Fruit fly (Drosophila melanogaster) whole organism, embryonic: ENCODE data around the gene Naam.

Experiments used
- CG10565 ChIP-seq: fragments of 200-800 bp; sonication (Bioruptor generic); optimal IDR thresholded peaks from 3 replicates; lab custom pipeline; 2016; ENCODE audit warnings: missing biosample characterization, mild to moderate bottlenecking, missing genetic modification characterization
- CG12071 ChIP-seq: fragments of 200-800 bp; sonication (Bioruptor generic); optimal IDR thresholded peaks from 3 replicates; lab custom pipeline; 2018; ENCODE audit warnings: missing biosample characterization, mild to moderate bottlenecking, missing genetic modification characterization
- CG12299 ChIP-seq: fragments of 200-800 bp; sonication (Bioruptor generic); optimal IDR thresholded peaks from 2 replicates; lab custom pipeline; 2018; ENCODE audit warnings: missing biosample characterization, mild to moderate bottlenecking, missing genetic modification characterization
- CG12659 ChIP-seq: fragments of 200-800 bp; sonication (Bioruptor generic); optimal IDR thresholded peaks from 3 replicates; lab custom pipeline; 2017; ENCODE audit warnings: mild to moderate bottlenecking, missing biosample characterization, missing genetic modification reagents, missing genetic modification characterization
- CG12942 ChIP-seq: fragments of 200-800 bp; sonication (Bioruptor generic); optimal IDR thresholded peaks from 3 replicates; lab custom pipeline; 2016; ENCODE audit warnings: missing biosample characterization, missing genetic modification characterization
- CG13296 ChIP-seq: fragments of 200-800 bp; sonication (Bioruptor generic); optimal IDR thresholded peaks from 3 replicates; lab custom pipeline; 2018; ENCODE audit warnings: missing biosample characterization, mild to moderate bottlenecking, missing genetic modification characterization
- CG15269 ChIP-seq: fragments of 200-800 bp; sonication (Bioruptor generic); optimal IDR thresholded peaks from 2 replicates; lab custom pipeline; 2018; ENCODE audit warnings: missing biosample characterization, mild to moderate bottlenecking, missing genetic modification characterization, moderate library complexity
- CG1603 ChIP-seq: fragments of 200-800 bp; sonication (Bioruptor generic); optimal IDR thresholded peaks from 2 replicates; lab custom pipeline; 2019; ENCODE audit warnings: missing biosample characterization, mild to moderate bottlenecking, missing genetic modification characterization, moderate library complexity
- CG17612 ChIP-seq: fragments of 200-800 bp; sonication (Bioruptor generic); IDR thresholded peaks from 2 replicates; pipeline ENCODE4 v1.3.6; 2022; ENCODE audit warnings: missing biosample characterization, missing genetic modification characterization
- CG2712 ChIP-seq: fragments of 200-800 bp; optimal IDR thresholded peaks from 3 replicates; lab custom pipeline; 2019; ENCODE audit warnings: missing biosample characterization, mild to moderate bottlenecking, missing genetic modification characterization, moderate library complexity
- CG42726 ChIP-seq: fragments of 200-800 bp; sonication (Bioruptor generic); IDR thresholded peaks from 2 replicates; pipeline ENCODE4 v1.3.6; 2022; ENCODE audit warnings: missing biosample characterization, missing genetic modification characterization; ENCODE audit not compliant: partially characterized antibody
- CG4404 ChIP-seq: fragments of 200-800 bp; sonication (Bioruptor generic); IDR thresholded peaks from 2 replicates; pipeline ENCODE4 v1.3.6; 2022; ENCODE audit warnings: missing biosample characterization, missing genetic modification characterization
- CG5953 ChIP-seq: fragments of 200-800 bp; sonication (Bioruptor generic); IDR thresholded peaks from 2 replicates; pipeline ENCODE4 v1.3.6; 2022; ENCODE audit warnings: missing biosample characterization, missing genetic modification characterization
- CG6175 ChIP-seq: fragments of 200-800 bp; sonication (Bioruptor generic); IDR thresholded peaks from 3 replicates; pipeline ENCODE4 v1.3.6; 2022; ENCODE audit warnings: missing biosample characterization, missing genetic modification characterization
- CG6689 ChIP-seq: fragments of 200-800 bp; sonication (Bioruptor generic); IDR thresholded peaks from 2 replicates; pipeline ENCODE4 v1.3.6; 2022; ENCODE audit warnings: missing biosample characterization, missing genetic modification characterization
- CG6765 ChIP-seq: fragments of 200-800 bp; sonication (Bioruptor generic); optimal IDR thresholded peaks from 3 replicates; lab custom pipeline; 2017; ENCODE audit warnings: missing biosample characterization, mild to moderate bottlenecking, missing genetic modification characterization
- CG6791 ChIP-seq: fragments of 200-800 bp; sonication (Bioruptor generic); IDR thresholded peaks from 3 replicates; pipeline ENCODE4 v1.3.6; 2022; ENCODE audit warnings: missing biosample characterization, missing genetic modification characterization; ENCODE audit not compliant: partially characterized antibody
- CG7357 ChIP-seq: fragments of 200-800 bp; sonication (Bioruptor generic); IDR thresholded peaks from 3 replicates; pipeline ENCODE4 v1.3.6; 2022; ENCODE audit warnings: missing biosample characterization, missing genetic modification characterization
- CG8359 ChIP-seq: fragments of 200-800 bp; sonication (Bioruptor generic); optimal IDR thresholded peaks from 2 replicates; lab custom pipeline; 2017; ENCODE audit warnings: missing biosample characterization, mild to moderate bottlenecking, missing genetic modification characterization, borderline replicate concordance
- CG8388 ChIP-seq: fragments of 200-800 bp; sonication (Bioruptor generic); optimal IDR thresholded peaks from 2 replicates; lab custom pipeline; 2019; ENCODE audit warnings: missing biosample characterization, mild to moderate bottlenecking, missing genetic modification characterization, moderate library complexity
- D19A ChIP-seq: fragments of 200-800 bp; optimal IDR thresholded peaks from 3 replicates; lab custom pipeline; 2019; ENCODE audit warnings: missing biosample characterization, mild to moderate bottlenecking, missing genetic modification characterization, moderate library complexity
- Dad ChIP-seq: fragments of 200-800 bp; sonication (Bioruptor generic); optimal IDR thresholded peaks from 3 replicates; lab custom pipeline; 2016; ENCODE audit warnings: missing biosample characterization, missing genetic modification characterization
- Dll ChIP-seq: fragments of 200-800 bp; sonication (Bioruptor generic); IDR thresholded peaks from 4 replicates; pipeline ENCODE4 v1.3.6; 2022; ENCODE audit warnings: missing biosample characterization, missing genetic modification characterization; ENCODE audit not compliant: partially characterized antibody
- Doc3 ChIP-seq: fragments of 200-800 bp; sonication (Bioruptor generic); IDR thresholded peaks from 3 replicates; pipeline ENCODE4 v1.3.6; 2022; ENCODE audit warnings: missing biosample characterization, missing genetic modification characterization; ENCODE audit not compliant: partially characterized antibody
- E2f1 ChIP-seq: fragments of 200-800 bp; sonication (Bioruptor generic); IDR thresholded peaks from 2 replicates; pipeline ENCODE4 v1.3.6; 2022; ENCODE audit warnings: missing biosample characterization, missing genetic modification characterization
- Fer3 ChIP-seq: fragments of 200-800 bp; sonication (Bioruptor generic); optimal IDR thresholded peaks from 2 replicates; lab custom pipeline; 2018; ENCODE audit warnings: missing biosample characterization, mild to moderate bottlenecking, missing genetic modification characterization, moderate library complexity
- Hr78 ChIP-seq, 2 experiments: fragments of 200-800 bp in 1 of 2; fragments of >200 bp in 1 of 2; sonication (Bioruptor generic) in 1 of 2; optimal IDR thresholded peaks; 2 replicates each; lab custom pipeline; 2017 to 2019; ENCODE audit warnings: missing biosample characterization in 2 of 2, missing genetic modification characterization in 2 of 2, mild to moderate bottlenecking in 1 of 2, moderate library complexity in 1 of 2
- Mrtf ChIP-seq: fragments of 200-800 bp; sonication (Bioruptor generic); IDR thresholded peaks from 3 replicates; pipeline ENCODE4 v1.3.6; 2022; ENCODE audit warnings: missing biosample characterization, missing genetic modification characterization
- NC2α ChIP-seq: fragments of 200-800 bp; sonication (Bioruptor generic); optimal IDR thresholded peaks from 2 replicates; lab custom pipeline; 2016; ENCODE audit warnings: missing biosample characterization, missing genetic modification characterization
- ash1 ChIP-seq: fragments of 200-800 bp; sonication (Bioruptor generic); optimal IDR thresholded peaks from 2 replicates; lab custom pipeline; 2018; ENCODE audit warnings: missing biosample characterization, mild to moderate bottlenecking, missing genetic modification characterization
- corto ChIP-seq: fragments of 200-800 bp; sonication (Bioruptor generic); optimal IDR thresholded peaks from 2 replicates; lab custom pipeline; 2016; ENCODE audit warnings: missing biosample characterization, mild to moderate bottlenecking, missing genetic modification characterization, moderate library complexity
- dan ChIP-seq: fragments of 200-800 bp; sonication (Bioruptor generic); IDR thresholded peaks from 2 replicates; pipeline ENCODE4 v1.3.6; 2022; ENCODE audit warnings: missing biosample characterization, missing genetic modification characterization
- disco-r ChIP-seq: fragments of 200-800 bp; sonication (Bioruptor generic); optimal IDR thresholded peaks from 2 replicates; lab custom pipeline; 2016; ENCODE audit warnings: missing biosample characterization, missing genetic modification characterization
- fru ChIP-seq: fragments of >200 bp; optimal IDR thresholded peaks from 2 replicates; lab custom pipeline; 2017
- fu2 ChIP-seq: fragments of 200-800 bp; sonication (Bioruptor generic); optimal IDR thresholded peaks from 2 replicates; lab custom pipeline; 2016; ENCODE audit warnings: missing biosample characterization, missing genetic modification characterization
- gcm2 ChIP-seq: fragments of 200-800 bp; sonication (Bioruptor generic); optimal IDR thresholded peaks from 2 replicates; lab custom pipeline; 2016; ENCODE audit warnings: missing biosample characterization, missing genetic modification characterization
- grau ChIP-seq: fragments of 200-800 bp; optimal IDR thresholded peaks from 3 replicates; lab custom pipeline; 2019; ENCODE audit warnings: missing biosample characterization, mild to moderate bottlenecking, missing genetic modification characterization, moderate library complexity
- ham ChIP-seq: fragments of 200-800 bp; sonication (Bioruptor generic); IDR thresholded peaks from 2 replicates; pipeline ENCODE4 v1.3.6; 2022; ENCODE audit warnings: missing biosample characterization, missing genetic modification characterization
- jumu ChIP-seq: fragments of 200-800 bp; sonication (Bioruptor generic); optimal IDR thresholded peaks from 3 replicates; lab custom pipeline; 2016; ENCODE audit warnings: missing biosample characterization, missing genetic modification characterization
- kni ChIP-seq: fragments of 200-800 bp; sonication (Bioruptor generic); optimal IDR thresholded peaks from 3 replicates; lab custom pipeline; 2017; ENCODE audit warnings: mild to moderate bottlenecking, missing biosample characterization, missing genetic modification reagents, missing genetic modification characterization
- lola ChIP-seq, 3 experiments: fragments of >200 bp in 2 of 3; fragments of 200-800 bp in 1 of 3; sonication (Bioruptor generic) in 1 of 3; optimal IDR thresholded peaks; 2 replicates each; lab custom pipeline; 2017 to 2019; ENCODE audit warnings: missing biosample characterization in 3 of 3, missing genetic modification characterization in 3 of 3, mild to moderate bottlenecking in 1 of 3, moderate library complexity in 1 of 3
- nau ChIP-seq: fragments of 200-800 bp; sonication (Bioruptor generic); optimal IDR thresholded peaks from 3 replicates; lab custom pipeline; 2017; ENCODE audit warnings: missing biosample characterization, mild to moderate bottlenecking, missing genetic modification characterization, missing genetic modification reagents
- p53 ChIP-seq: fragments of 200-800 bp; sonication (Bioruptor generic); optimal IDR thresholded peaks from 2 replicates; lab custom pipeline; 2016; ENCODE audit warnings: missing biosample characterization, missing genetic modification characterization
- pfk ChIP-seq: fragments of 200-800 bp; sonication (Bioruptor generic); optimal IDR thresholded peaks from 2 replicates; lab custom pipeline; 2018; ENCODE audit warnings: missing biosample characterization, mild to moderate bottlenecking, missing genetic modification characterization, moderate library complexity
- pita ChIP-seq: fragments of 200-800 bp; sonication (Bioruptor generic); optimal IDR thresholded peaks from 2 replicates; lab custom pipeline; 2017; ENCODE audit warnings: missing biosample characterization, mild to moderate bottlenecking, missing genetic modification characterization
- ro ChIP-seq: fragments of 200-800 bp; sonication (Bioruptor generic); IDR thresholded peaks from 2 replicates; pipeline ENCODE4 v1.3.6; 2022; ENCODE audit warnings: missing biosample characterization, missing genetic modification characterization
- sd ChIP-seq: fragments of 200-800 bp; sonication (Bioruptor generic); optimal IDR thresholded peaks from 3 replicates; lab custom pipeline; 2018; ENCODE audit warnings: missing biosample characterization, mild to moderate bottlenecking, missing genetic modification characterization, moderate library complexity
- wor ChIP-seq: fragments of 200-800 bp; sonication (Bioruptor generic); IDR thresholded peaks from 2 replicates; pipeline ENCODE4 v1.3.6; 2022; ENCODE audit warnings: missing biosample characterization, missing genetic modification characterization

Gene Naam

DNA sequence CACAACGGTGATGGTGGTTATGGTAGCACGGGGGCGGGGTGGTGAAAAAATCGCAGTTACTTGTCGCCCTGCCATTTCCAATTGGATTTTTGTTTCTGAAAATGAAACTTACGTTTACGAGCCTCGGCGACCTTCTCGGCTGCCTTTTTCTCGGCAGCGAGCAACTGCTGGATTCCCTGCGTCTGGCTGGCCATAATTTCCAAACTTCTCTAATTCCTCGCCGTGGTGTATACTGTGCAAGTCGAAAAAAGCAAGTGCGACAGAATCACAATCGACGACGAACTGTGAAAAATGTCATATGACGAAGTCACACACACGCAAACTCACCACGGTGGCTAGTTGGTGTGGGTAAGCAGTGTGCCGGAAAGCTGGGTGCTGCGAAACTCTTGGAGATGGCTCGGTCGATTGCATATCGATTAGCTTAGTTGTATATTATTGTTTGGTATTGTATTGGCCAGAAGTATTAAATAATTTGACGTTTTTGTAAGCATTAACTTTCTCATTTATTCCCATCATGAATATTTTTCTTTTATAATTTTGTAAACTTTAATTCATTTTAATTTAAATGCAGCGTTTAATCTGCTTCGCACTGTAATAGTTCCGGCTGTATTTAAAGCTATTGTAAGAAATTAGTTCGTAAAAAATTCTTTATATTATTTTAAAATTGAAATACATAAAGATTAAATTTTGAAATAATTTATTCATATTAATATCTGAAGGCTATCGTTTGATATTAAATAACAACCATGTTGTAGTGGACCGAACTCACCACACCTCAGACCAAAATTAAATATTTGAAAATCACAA, 27.0 kb upstream of the Naam start, which contains the start of gene Vha13 (continued):
- TF ChIP-seq Hr78 (GFP tag; optimal IDR thresholded peaks at IDR 0.05; lab: Kevin White, UChicago) (peak in 1 of 2 experiments; percentile 24), ash1 (GFP tag; lab: Kevin White, UChicago) (no peak), Doc3 (GFP tag; lab: Robert Waterston, UW) (no peak), wor (GFP tag; lab: Robert Waterston, UW) (no peak), lola (GFP tag; optimal IDR thresholded peaks at IDR 0.05; lab: Kevin White, UChicago) (peak in 1 of 3 experiments; percentile 32), CG12071 (peak; percentile 53), Mrtf (GFP tag; lab: Robert Waterston, UW) (peak; percentile 51; the same call in 1 of the 3 replicates), NC2α (GFP tag; lab: Kevin White, UChicago) (no peak), CG7357 (0 out of 3 replicates have a peak, but pooled peaks have one; percentile 26), CG1603 (peak; percentile 49), D19A (tag; lab: Kevin White, UChicago) (no peak), CG13296 (GFP tag; lab: Kevin White, UChicago) (peak; percentile 70), E2f1 (GFP tag; lab: Robert Waterston, UW) (peak; percentile 36; the same call in 1 of the 2 replicates), fru (lab: Kevin White, UChicago) (no peak), disco-r (GFP tag; lab: Kevin White, UChicago) (peak; percentile 40), CG4404 (GFP tag; lab: Robert Waterston, UW) (0 out of 2 replicates have a peak, but pooled peaks have one; percentile 9), CG12299 (tag; lab: Kevin White, UChicago) (peak; percentile 29), ro (GFP tag; lab: Robert Waterston, UW) (no peak), CG6791 (GFP tag; lab: Robert Waterston, UW) (peak; percentile 82), CG6689 (GFP tag; lab: Robert Waterston, UW) (no peak), CG8359 (no peak), p53 (GFP tag; lab: Kevin White, UChicago) (no peak), kni (GFP tag; lab: Kevin White, UChicago) (peak; percentile 31), CG8388 (no peak), CG12942 (no peak), dan (GFP tag; lab: Robert Waterston, UW) (no peak), nau (GFP tag; lab: Kevin White, UChicago) (no peak), CG17612 (GFP tag; lab: Robert Waterston, UW) (no peak), jumu (no peak), fu2 (GFP tag; lab: Kevin White, UChicago) (peak; percentile 42), CG42726 (GFP tag; lab: Robert Waterston, UW) (peak; percentile 87), CG10565 (GFP tag; lab: Kevin White, UChicago) (no peak), Fer3 (tag; lab: Kevin White, UChicago) (peak; percentile 12), CG6175 (no peak), Dad (peak; percentile 31), grau (tag; lab: Kevin White, UChicago) (no peak), corto (GFP tag; lab: Kevin White, UChicago) (no peak), CG2712 (tag; lab: Kevin White, UChicago) (peak; percentile 23), gcm2 (GFP tag; lab: Kevin White, UChicago) (no peak), pfk (GFP tag; lab: Kevin White, UChicago) (peak; percentile 43), ham (GFP tag; lab: Robert Waterston, UW) (peak; percentile 27; the same call in 1 of the 2 replicates), CG15269 (tag; lab: Kevin White, UChicago) (no peak), pita (no peak), CG12659 (GFP tag; lab: Kevin White, UChicago) (peak; percentile 56), sd (tag; lab: Kevin White, UChicago) (peak; percentile 47), CG6765 (GFP tag; lab: Kevin White, UChicago) (peak; percentile 52), CG5953 (GFP tag; lab: Robert Waterston, UW) (no peak), Dll (GFP tag; lab: Robert Waterston, UW) (no peak; the same call in 3 of the 4 replicates)
